Fruit fly (Drosophila melanogaster): ENCODE results near the gene Sxl.

Gene Sxl

dm6 chrX:7104400-7105068, 6.7 kb upstream of the Sxl start, which contains the start of the genes CG4617 and CG8300 (continued):
- TF ChIP-seq CG13894 (tag; optimal IDR thresholded peaks at IDR 0.05) = no peak
- no peak for TF ChIP-seq NC2α (GFP tag; optimal IDR thresholded peaks at IDR 0.05)
- peak; percentile 21 for TF ChIP-seq CG18599 (GFP tag; optimal IDR thresholded peaks at IDR 0.05)
- no peak for TF ChIP-seq CG16779 (GFP tag; IDR thresholded peaks at IDR 0.05)
- no peak for TF ChIP-seq yki (optimal IDR thresholded peaks at IDR 0.05)
- TF ChIP-seq pros (GFP tag; optimal IDR thresholded peaks at IDR 0.05) = no peak
- TF ChIP-seq Fer2 (tag; optimal IDR thresholded peaks at IDR 0.05) = no peak
- no peak for TF ChIP-seq gcm (GFP tag; optimal IDR thresholded peaks at IDR 0.05)
- TF ChIP-seq Sin3A (optimal IDR thresholded peaks at IDR 0.05) = no peak
- peak; percentile 21 for TF ChIP-seq gsb-n (tag; optimal IDR thresholded peaks at IDR 0.05)
- no peak for TF ChIP-seq CG13287 (GFP tag; IDR thresholded peaks at IDR 0.05; ENCODE audit: partially characterized antibody)
- no peak for TF ChIP-seq pum (GFP tag; optimal IDR thresholded peaks at IDR 0.05)
- TF ChIP-seq amos (GFP tag; IDR thresholded peaks at IDR 0.05; ENCODE audit: partially characterized antibody) = no peak
- TF ChIP-seq CG3726 (GFP tag; IDR thresholded peaks at IDR 0.05) = no peak
- no peak for TF ChIP-seq CG6272 (GFP tag; IDR thresholded peaks at IDR 0.05)
- TF ChIP-seq onecut (GFP tag; IDR thresholded peaks at IDR 0.05) = peak; percentile 84
- no peak for TF ChIP-seq CrebB (tag; optimal IDR thresholded peaks at IDR 0.05)
- no peak for TF ChIP-seq cato (GFP tag; optimal IDR thresholded peaks at IDR 0.05; ENCODE audit: borderline replicate concordance)
- TF ChIP-seq Dll (GFP tag; IDR thresholded peaks at IDR 0.05; ENCODE audit: partially characterized antibody) = 0 out of 4 replicates have a peak, but pooled peaks have one; percentile 23
- no peak for TF ChIP-seq Lpt (GFP tag; optimal IDR thresholded peaks at IDR 0.05)
- TF ChIP-seq ssp (GFP tag; IDR thresholded peaks at IDR 0.05) = no peak
- TF ChIP-seq jigr1 (GFP tag; IDR thresholded peaks at IDR 0.05) = no peak
- TF ChIP-seq Aef1 (GFP tag; IDR thresholded peaks at IDR 0.05) = 0 out of 3 replicates have a peak, but pooled peaks have one; percentile 29
- TF ChIP-seq CG18764 (GFP tag; optimal IDR thresholded peaks at IDR 0.05) = no peak
- TF ChIP-seq Myb (GFP tag; optimal IDR thresholded peaks at IDR 0.05) = peak; percentile 37
- TF ChIP-seq CG30431 (GFP tag; optimal IDR thresholded peaks at IDR 0.05) = no peak
- TF ChIP-seq wdn (GFP tag; IDR thresholded peaks at IDR 0.05) = no peak
- TF ChIP-seq CG13296 (GFP tag; optimal IDR thresholded peaks at IDR 0.05) = no peak
- TF ChIP-seq Elba2 (GFP tag; optimal IDR thresholded peaks at IDR 0.05) = peak; percentile 25
- no peak for TF ChIP-seq wor (GFP tag; IDR thresholded peaks at IDR 0.05)
- no peak for TF ChIP-seq Dip2 (GFP tag; IDR thresholded peaks at IDR 0.05)
- no peak for TF ChIP-seq Med (GFP tag)
- peak; percentile 22 for TF ChIP-seq Xbp1 (GFP tag; optimal IDR thresholded peaks at IDR 0.05)
- TF ChIP-seq CG3838 (GFP tag; optimal IDR thresholded peaks at IDR 0.05) = no peak
- no peak for TF ChIP-seq CG5953 (GFP tag; IDR thresholded peaks at IDR 0.05)
- no peak for TF ChIP-seq CG7745 (tag; optimal IDR thresholded peaks at IDR 0.05)
- 0 out of 2 replicates have a peak, but pooled peaks have one; percentile 7 for TF ChIP-seq CG4404 (GFP tag; IDR thresholded peaks at IDR 0.05)
- TF ChIP-seq hb (GFP tag; IDR thresholded peaks at IDR 0.05; ENCODE audit: partially characterized antibody) = no peak
- TF ChIP-seq CG3281 (GFP tag; optimal IDR thresholded peaks at IDR 0.05) = no peak
- no peak for TF ChIP-seq sens-2 (GFP tag; IDR thresholded peaks at IDR 0.05)
- no peak for TF ChIP-seq nerfin-1 (tag; optimal IDR thresholded peaks at IDR 0.05)
- TF ChIP-seq CG12219 (GFP tag; optimal IDR thresholded peaks at IDR 0.05) = no peak
- TF ChIP-seq Dek (tag; optimal IDR thresholded peaks at IDR 0.05) = no peak
- TF ChIP-seq CG12071 (GFP tag; optimal IDR thresholded peaks at IDR 0.05) = no peak
- TF ChIP-seq CG9932 (GFP tag; IDR thresholded peaks at IDR 0.05) = peak; percentile 40; the same call in 1 of the 2 replicates
- peak; percentile 6 for TF ChIP-seq CG30020 (tag; optimal IDR thresholded peaks at IDR 0.05)
- no peak for TF ChIP-seq MESR4 (GFP tag; optimal IDR thresholded peaks at IDR 0.05)
- TF ChIP-seq CG8388 (GFP tag; optimal IDR thresholded peaks at IDR 0.05) = peak; percentile 34
- no peak for TF ChIP-seq exex (tag; optimal IDR thresholded peaks at IDR 0.05)
- TF ChIP-seq Ptx1 (GFP tag; IDR thresholded peaks at IDR 0.05) = no peak
- no peak for TF ChIP-seq Camta (GFP tag; optimal IDR thresholded peaks at IDR 0.05)
